Worm (Caenorhabditis elegans) whole organism, young adult: ENCODE data around the gene bcc-1.
A peak's percentile ranks its signal among the peaks of the same experiment; 100 is the strongest.

Source experiments
- B0019.2 ChIP-seq: fragments of 200-800 bp; sonication (Bioruptor generic); conservative IDR thresholded peaks from 2 replicates; pipeline ENCODE4 v1.3.6; 2022; ENCODE audit warnings: missing genetic modification reagents, missing genetic modification characterization, missing compliant biosample characterization
- B0035.1 ChIP-seq: sonication (generic microtip); optimal IDR thresholded peaks from 2 replicates; lab custom pipeline; 2016; ENCODE audit warnings: missing genetic modification characterization, mild to moderate bottlenecking, missing compliant biosample characterization, missing genotype, missing genetic modification reagents
- B0261.1 ChIP-seq: sonication (generic microtip); optimal IDR thresholded peaks from 2 replicates; lab custom pipeline; 2016; ENCODE audit warnings: mild to moderate bottlenecking, missing genetic modification characterization, moderate library complexity, missing compliant biosample characterization
- C17E4.6 ChIP-seq: fragments of 200-800 bp; sonication (Bioruptor generic); IDR thresholded peaks from 2 replicates; pipeline ENCODE4 v1.3.6; 2022; ENCODE audit warnings: missing genetic modification reagents, missing genetic modification characterization, missing compliant biosample characterization
- F33H1.4 ChIP-seq: fragments of 200-800 bp; sonication (Bioruptor generic); IDR thresholded peaks from 2 replicates; pipeline ENCODE4 v1.3.6; 2022; ENCODE audit warnings: missing genetic modification reagents, missing genetic modification characterization, missing compliant biosample characterization
- F37B4.10 ChIP-seq: fragments of 200-800 bp; sonication (Bioruptor generic); IDR thresholded peaks from 2 replicates; pipeline ENCODE4 v1.3.6; 2022; ENCODE audit warnings: missing genetic modification characterization, missing compliant biosample characterization
- F49E8.2 ChIP-seq: sonication (generic microtip); optimal IDR thresholded peaks from 3 replicates; lab custom pipeline; 2017; ENCODE audit warnings: missing genetic modification characterization, mild to moderate bottlenecking, missing compliant biosample characterization, antibody characterized with exemption, moderate library complexity; ENCODE audit not compliant: insufficient read depth
- F55B11.4 ChIP-seq: sonication (generic microtip); optimal IDR thresholded peaks from 2 replicates; lab custom pipeline; 2016; ENCODE audit warnings: missing compliant biosample characterization, missing genetic modification characterization, borderline replicate concordance; ENCODE audit not compliant: insufficient read depth
- T26A5.8 ChIP-seq: sonication (generic microtip); optimal IDR thresholded peaks from 2 replicates; lab custom pipeline; 2016; ENCODE audit warnings: missing genetic modification characterization, missing compliant biosample characterization
- Y53G8AR.9 ChIP-seq: fragments of 200-800 bp; sonication (Bioruptor generic); conservative IDR thresholded peaks from 2 replicates; pipeline ENCODE4 v1.3.6; 2022; ENCODE audit warnings: missing genetic modification reagents, missing genetic modification characterization, missing compliant biosample characterization
- akir-1 ChIP-seq: fragments of 200-800 bp; sonication (Bioruptor generic); optimal IDR thresholded peaks from 2 replicates; lab custom pipeline; 2018; ENCODE audit warnings: mild to moderate bottlenecking, missing genetic modification characterization, moderate library complexity, missing compliant biosample characterization
- ama-1 ChIP-seq, 3 experiments: fragments of 150-350 bp in 1 of 3; sonication (generic microtip) in 2 of 3; optimal IDR thresholded peaks; 2 replicates each; lab custom pipeline; 2014 to 2018; ENCODE audit warnings: missing biosample characterization in 2 of 3, missing genetic modification characterization in 2 of 3, missing genetic modification reagents in 2 of 3
- aptf-2 ChIP-seq: fragments of 200-800 bp; sonication (Bioruptor generic); conservative IDR thresholded peaks from 2 replicates; pipeline ENCODE4 v1.3.6; 2022; ENCODE audit warnings: missing genetic modification reagents, missing genetic modification characterization, missing compliant biosample characterization
- atf-7 ChIP-seq: sonication (generic microtip); optimal IDR thresholded peaks from 2 replicates; lab custom pipeline; 2017; ENCODE audit warnings: mild to moderate bottlenecking, missing genetic modification characterization, missing compliant biosample characterization
- attf-3 ChIP-seq: fragments of 200-800 bp; sonication (Bioruptor generic); conservative IDR thresholded peaks from 2 replicates; pipeline ENCODE4 v1.3.6; 2022; ENCODE audit warnings: missing genetic modification reagents, missing genetic modification characterization, missing compliant biosample characterization
- ccch-3 ChIP-seq: fragments of 200-800 bp; sonication (Bioruptor generic); optimal IDR thresholded peaks from 2 replicates; lab custom pipeline; 2018; ENCODE audit warnings: mild to moderate bottlenecking, missing genetic modification characterization, missing compliant biosample characterization
- ceh-27 ChIP-seq: fragments of 200-800 bp; sonication (Bioruptor generic); optimal IDR thresholded peaks from 2 replicates; lab custom pipeline; 2018; ENCODE audit warnings: mild to moderate bottlenecking, missing genetic modification characterization, moderate library complexity, missing compliant biosample characterization
- ceh-58 ChIP-seq: fragments of 200-800 bp; sonication (Bioruptor generic); IDR thresholded peaks from 2 replicates; pipeline ENCODE4 v1.3.6; 2022; ENCODE audit warnings: missing genetic modification characterization, missing compliant biosample characterization
- ceh-91 ChIP-seq: fragments of 200-800 bp; sonication (Bioruptor generic); IDR thresholded peaks from 2 replicates; pipeline ENCODE4 v1.3.6; 2022; ENCODE audit warnings: missing genetic modification reagents, missing genetic modification characterization, missing compliant biosample characterization
- chd-7 ChIP-seq: sonication (generic microtip); optimal IDR thresholded peaks from 2 replicates; lab custom pipeline; 2016; ENCODE audit warnings: mild to moderate bottlenecking, missing genetic modification characterization, moderate library complexity, missing compliant biosample characterization
- efl-1 ChIP-seq: fragments of 150-350 bp; optimal IDR thresholded peaks from 2 replicates; lab custom pipeline; 2014; ENCODE audit warnings: missing biosample characterization, missing genetic modification reagents, missing genetic modification characterization
- egrh-3 ChIP-seq: fragments of 200-800 bp; sonication (Bioruptor generic); IDR thresholded peaks from 2 replicates; pipeline ENCODE4 v1.3.6; 2022; ENCODE audit warnings: missing genetic modification reagents, missing genetic modification characterization, missing compliant biosample characterization
- ekl-4 ChIP-seq: fragments of 200-800 bp; sonication (Bioruptor generic); IDR thresholded peaks from 2 replicates; pipeline ENCODE4 v1.3.6; 2022; ENCODE audit warnings: missing genetic modification reagents, missing genetic modification characterization, missing compliant biosample characterization
- let-526 ChIP-seq: fragments of 200-800 bp; sonication (Bioruptor generic); IDR thresholded peaks from 2 replicates; pipeline ENCODE4 v1.3.6; 2022; ENCODE audit warnings: missing genetic modification reagents, missing genetic modification characterization, missing compliant biosample characterization
- lin-40 ChIP-seq: sonication (generic microtip); optimal IDR thresholded peaks from 2 replicates; lab custom pipeline; 2016; ENCODE audit warnings: missing genetic modification characterization, mild to moderate bottlenecking, missing compliant biosample characterization, missing genotype, missing genetic modification reagents
- lir-1 ChIP-seq: fragments of 200-800 bp; sonication (Bioruptor generic); conservative IDR thresholded peaks from 2 replicates; pipeline ENCODE4 v1.3.6; 2022; ENCODE audit warnings: missing genetic modification reagents, missing genetic modification characterization, missing compliant biosample characterization
- madf-10 ChIP-seq: sonication (generic microtip); optimal IDR thresholded peaks from 2 replicates; lab custom pipeline; 2016; ENCODE audit warnings: mild to moderate bottlenecking, missing genetic modification characterization, missing compliant biosample characterization
- madf-6 ChIP-seq: fragments of 200-800 bp; sonication (Bioruptor generic); IDR thresholded peaks from 2 replicates; pipeline ENCODE4 v1.3.6; 2022; ENCODE audit warnings: missing genetic modification reagents, missing genetic modification characterization, missing compliant biosample characterization
- madf-8 ChIP-seq: fragments of 200-800 bp; sonication (Bioruptor generic); conservative IDR thresholded peaks from 2 replicates; pipeline ENCODE4 v1.3.6; 2022; ENCODE audit warnings: missing genetic modification reagents, missing genetic modification characterization, missing compliant biosample characterization
- mcd-1 ChIP-seq: fragments of 200-800 bp; sonication (Bioruptor generic); IDR thresholded peaks from 2 replicates; pipeline ENCODE4 v1.3.6; 2022; ENCODE audit warnings: missing genetic modification reagents, missing genetic modification characterization, missing compliant biosample characterization
- nfya-1 ChIP-seq: sonication (generic microtip); optimal IDR thresholded peaks from 2 replicates; lab custom pipeline; 2017; ENCODE audit warnings: antibody characterized with exemption, missing compliant biosample characterization, missing genetic modification characterization, borderline replicate concordance; ENCODE audit not compliant: insufficient read depth
- nfya-2 ChIP-seq: fragments of 200-800 bp; sonication (Bioruptor generic); IDR thresholded peaks from 2 replicates; pipeline ENCODE4 v1.3.6; 2022; ENCODE audit warnings: missing genetic modification reagents, missing genetic modification characterization, missing compliant biosample characterization
- nhr-27 ChIP-seq: fragments of 200-800 bp; sonication (Bioruptor generic); optimal IDR thresholded peaks from 2 replicates; lab custom pipeline; 2018; ENCODE audit warnings: mild to moderate bottlenecking, missing genetic modification characterization, moderate library complexity, missing compliant biosample characterization
- pha-4 ChIP-seq: fragments of 150-350 bp; sonication (generic microtip); optimal IDR thresholded peaks from 2 replicates; lab custom pipeline; 2014; ENCODE audit warnings: missing biosample characterization, missing genetic modification reagents, missing genetic modification characterization
- rcor-1 ChIP-seq: fragments of 200-800 bp; sonication (Bioruptor generic); IDR thresholded peaks from 2 replicates; pipeline ENCODE4 v1.3.6; 2022; ENCODE audit warnings: missing genetic modification reagents, missing genetic modification characterization, missing compliant biosample characterization
- rec-8 ChIP-seq, 2 experiments: sonication (generic microtip); optimal IDR thresholded peaks; 2 replicates each; lab custom pipeline; 2016; ENCODE audit warnings: mild to moderate bottlenecking in 2 of 2, missing genetic modification characterization in 2 of 2, missing genetic modification reagents in 2 of 2, missing genotype in 2 of 2, missing biosample characterization in 1 of 2, missing compliant biosample characterization in 1 of 2, moderate library complexity in 1 of 2
- repo-1 ChIP-seq: sonication (generic microtip); optimal IDR thresholded peaks from 2 replicates; lab custom pipeline; 2017; ENCODE audit warnings: mild to moderate bottlenecking, missing genetic modification characterization, missing compliant biosample characterization
- rpc-1 ChIP-seq, 2 experiments: fragments of 150-350 bp in 1 of 2; sonication (generic microtip) in 1 of 2; optimal IDR thresholded peaks; 2 replicates each; lab custom pipeline; 2014 to 2018; ENCODE audit warnings: missing biosample characterization in 1 of 2, missing genetic modification characterization in 1 of 2, missing genetic modification reagents in 1 of 2, missing genotype in 1 of 2
- sea-2 ChIP-seq: fragments of 200-800 bp; sonication (Bioruptor generic); IDR thresholded peaks from 2 replicates; pipeline ENCODE4 v1.3.6; 2022; ENCODE audit warnings: missing genetic modification characterization, missing compliant biosample characterization
- snpc-3.4 ChIP-seq: sonication (generic microtip); optimal IDR thresholded peaks from 2 replicates; lab custom pipeline; 2017; ENCODE audit warnings: missing genetic modification characterization, mild to moderate bottlenecking, missing compliant biosample characterization, antibody characterized with exemption, moderate library complexity, missing genotype, missing genetic modification reagents
- sptf-2 ChIP-seq: fragments of 200-800 bp; sonication (Bioruptor generic); optimal IDR thresholded peaks from 2 replicates; lab custom pipeline; 2018; ENCODE audit warnings: mild to moderate bottlenecking, missing genetic modification characterization, missing compliant biosample characterization
- tlf-1 ChIP-seq: fragments of 200-800 bp; sonication (Bioruptor generic); optimal IDR thresholded peaks from 2 replicates; lab custom pipeline; 2018; ENCODE audit warnings: mild to moderate bottlenecking, missing genetic modification characterization, missing compliant biosample characterization
- unc-130 ChIP-seq: sonication (generic microtip); optimal IDR thresholded peaks from 2 replicates; lab custom pipeline; 2016; ENCODE audit warnings: missing genetic modification reagents, missing genetic modification characterization, missing compliant biosample characterization
- unc-62 ChIP-seq: fragments of 150-350 bp; optimal IDR thresholded peaks from 2 replicates; lab custom pipeline; 2014; ENCODE audit warnings: missing biosample characterization, missing genetic modification reagents, missing genetic modification characterization
- xnd-1 ChIP-seq: sonication (generic microtip); optimal IDR thresholded peaks from 2 replicates; lab custom pipeline; 2016; ENCODE audit warnings: missing genotype, missing genetic modification reagents, missing genetic modification characterization, missing compliant biosample characterization
- zfh-2 ChIP-seq: fragments of 200-800 bp; sonication (Bioruptor generic); conservative IDR thresholded peaks from 2 replicates; pipeline ENCODE4 v1.3.6; 2022; ENCODE audit warnings: missing genetic modification reagents, missing genetic modification characterization, missing compliant biosample characterization
- ztf-18 ChIP-seq: sonication (generic microtip); optimal IDR thresholded peaks from 2 replicates; lab custom pipeline; 2016; ENCODE audit warnings: missing genotype, mild to moderate bottlenecking, missing genetic modification characterization, missing compliant biosample characterization
- ztf-28 ChIP-seq: fragments of 200-800 bp; sonication (Bioruptor generic); IDR thresholded peaks from 2 replicates; pipeline ENCODE4 v1.3.6; 2022; ENCODE audit warnings: missing genetic modification reagents, missing genetic modification characterization, missing compliant biosample characterization

The bcc-1 gene

ce11 chrIV:11080823-11081285 is 11.5 kb downstream of the bcc-1 start, which contains the start of gene atg-7 (continued):
- TF ChIP-seq lin-40: peak; percentile 14
- no peak for TF ChIP-seq akir-1 (GFP tag; lab: Kevin White, UChicago)
- TF ChIP-seq chd-7: peak; percentile 43
- peak; percentile 80 for TF ChIP-seq F49E8.2 (tag; lab: Kevin White, UChicago)
- peak; percentile 76 for TF ChIP-seq repo-1 (tag; lab: Kevin White, UChicago)
- TF ChIP-seq pha-4: no peak
- peak; percentile 28 for TF ChIP-seq xnd-1 (tag; lab: Kevin White, UChicago)
- TF ChIP-seq lir-1: no peak
- TF ChIP-seq ama-1 (optimal IDR thresholded peaks at IDR 0.05; lab: Kevin White, UChicago): peak; percentile 92
- TF ChIP-seq ama-1 (GFP tag; optimal IDR thresholded peaks at IDR 0.05; lab: Kevin White, UChicago): peak; percentile 31 to 64
- TF ChIP-seq zfh-2 (GFP tag; lab: Robert Waterston, UW): no peak
- no peak for TF ChIP-seq ccch-3 (GFP tag; lab: Kevin White, UChicago)
- peak in 1 of 2 experiments; percentile 8 for TF ChIP-seq rec-8 (tag; optimal IDR thresholded peaks at IDR 0.05; lab: Kevin White, UChicago)
- TF ChIP-seq nfya-2 (GFP tag; lab: Robert Waterston, UW): no peak
- no peak for TF ChIP-seq ceh-91 (GFP tag; lab: Robert Waterston, UW)
- TF ChIP-seq B0019.2 (GFP tag; lab: Robert Waterston, UW): no peak
- TF ChIP-seq unc-130 (GFP tag; lab: Kevin White, UChicago): no peak
- no peak for TF ChIP-seq snpc-3.4 (tag; lab: Kevin White, UChicago)
- TF ChIP-seq nfya-1 (tag; lab: Kevin White, UChicago): no peak
- TF ChIP-seq ceh-27 (GFP tag; lab: Kevin White, UChicago): peak; percentile 36
- no peak for TF ChIP-seq efl-1 (GFP tag; lab: Kevin White, UChicago)
- no peak for TF ChIP-seq F37B4.10 (GFP tag; lab: Robert Waterston, UW)
- TF ChIP-seq tlf-1 (GFP tag; lab: Kevin White, UChicago): peak; percentile 70
- no peak for TF ChIP-seq T26A5.8 (tag; lab: Kevin White, UChicago)
- no peak for TF ChIP-seq ceh-58 (GFP tag; lab: Robert Waterston, UW)
- TF ChIP-seq nhr-27 (tag; lab: Kevin White, UChicago): no peak
- TF ChIP-seq atf-7 (tag; lab: Kevin White, UChicago): no peak
- no peak for TF ChIP-seq B0035.1
- no peak for TF ChIP-seq ztf-18 (tag; lab: Kevin White, UChicago)
- no peak for TF ChIP-seq let-526 (GFP tag; lab: Robert Waterston, UW)
- peak; percentile 40; the same call in 1 of the 2 replicates for TF ChIP-seq Y53G8AR.9
- no peak for TF ChIP-seq rpc-1 (optimal IDR thresholded peaks at IDR 0.05; lab: Kevin White, UChicago)
- TF ChIP-seq rpc-1 (tag; optimal IDR thresholded peaks at IDR 0.05; lab: Kevin White, UChicago): no peak
- no peak for TF ChIP-seq sea-2
- no peak for TF ChIP-seq ztf-28 (GFP tag; lab: Robert Waterston, UW)
- no peak; the same call in 1 of the 2 replicates for TF ChIP-seq rcor-1
- no peak for TF ChIP-seq B0261.1 (tag; lab: Kevin White, UChicago)
- no peak for TF ChIP-seq F33H1.4
- peak; percentile 39 for TF ChIP-seq madf-6
- no peak for TF ChIP-seq sptf-2
- no peak for TF ChIP-seq egrh-3 (GFP tag; lab: Robert Waterston, UW)
- TF ChIP-seq unc-62: no peak
- no peak for TF ChIP-seq madf-8 (GFP tag; lab: Robert Waterston, UW)
- no peak for TF ChIP-seq C17E4.6 (GFP tag; lab: Robert Waterston, UW)
- no peak for TF ChIP-seq madf-10 (tag; lab: Kevin White, UChicago)
- no peak for TF ChIP-seq attf-3 (GFP tag; lab: Robert Waterston, UW)
- TF ChIP-seq aptf-2: no peak; the same call in 1 of the 2 replicates
- no peak for TF ChIP-seq F55B11.4 (tag; lab: Kevin White, UChicago)
- no peak; the same call in 1 of the 2 replicates for TF ChIP-seq mcd-1
- TF ChIP-seq ekl-4 (GFP tag; lab: Robert Waterston, UW): peak; percentile 78
